Fruit fly (Drosophila melanogaster): Measurements from ENCODE around the gene CG12355.

Gene CG12355

dm6 chr3L:15493886-15494598 lies 1.3 kb downstream of the CG12355 start:
- TF ChIP-seq dl (GFP tag; optimal IDR thresholded peaks at IDR 0.05; ENCODE audit: insufficient read depth in 1 of 2, partially characterized antibody in 2 of 2) = peak in 1 of 2 experiments; percentile 30
- TF ChIP-seq Vsx2 (GFP tag; optimal IDR thresholded peaks at IDR 0.05; ENCODE audit: partially characterized antibody) = peak; percentile 80
- TF ChIP-seq CG9705 (GFP tag; optimal IDR thresholded peaks at IDR 0.05) = no peak
- TF ChIP-seq Dif (GFP tag; optimal IDR thresholded peaks at IDR 0.05; ENCODE audit: partially characterized antibody) = peak; percentile 56
- TF ChIP-seq ey (GFP tag; optimal IDR thresholded peaks at IDR 0.05) = no peak
- TF ChIP-seq Hr83 (GFP tag; optimal IDR thresholded peaks at IDR 0.05; ENCODE audit: poor library complexity, severe bottlenecking) = no peak
- no peak for TF ChIP-seq br (GFP tag; optimal IDR thresholded peaks at IDR 0.05)

dm6 chr3L:15485302-15485701 lies 10.0 kb downstream of the CG12355 start, which contains the start of gene Ran-like:
TSS of gene Ran-like (minus strand) at chr3L:15485402.
- TF ChIP-seq Rel (GFP tag; optimal IDR thresholded peaks at IDR 0.05) (no peak), Rel (tag; optimal IDR thresholded peaks at IDR 0.05) (no peak), lola (GFP tag; optimal IDR thresholded peaks at IDR 0.05) (no peak), usp (GFP tag; optimal IDR thresholded peaks at IDR 0.05) (no peak), br (GFP tag; optimal IDR thresholded peaks at IDR 0.05) (no peak), OdsH (GFP tag; optimal IDR thresholded peaks at IDR 0.05) (no peak), Abd-B (GFP tag; optimal IDR thresholded peaks at IDR 0.05) (no peak), Hnf4 (GFP tag; optimal IDR thresholded peaks at IDR 0.05) (no peak), N (GFP tag; optimal IDR thresholded peaks at IDR 0.05) (no peak), foxo (GFP tag; optimal IDR thresholded peaks at IDR 0.05) (no peak), psq (GFP tag; optimal IDR thresholded peaks at IDR 0.05) (no peak), HLH106 (tag; optimal IDR thresholded peaks at IDR 0.05) (no peak), dmrt93B (GFP tag; optimal IDR thresholded peaks at IDR 0.05) (no peak)

dm6 chr3L:15474010-15474409 lies 21.3 kb downstream of the CG12355 start, which contains the start of gene cocoon:
TSS of gene cocoon (minus strand) at chr3L:15474110.
- TF ChIP-seq br (GFP tag; optimal IDR thresholded peaks at IDR 0.05) = no peak
- no peak for TF ChIP-seq Abd-B (GFP tag; optimal IDR thresholded peaks at IDR 0.05)
- no peak for TF ChIP-seq sv (GFP tag; optimal IDR thresholded peaks at IDR 0.05)
- no peak for TF ChIP-seq tai (GFP tag; optimal IDR thresholded peaks at IDR 0.05)
- TF ChIP-seq brk (GFP tag; optimal IDR thresholded peaks at IDR 0.05) = no peak

Data from whole organism, wandering third instar larva.